Worm (Caenorhabditis elegans) whole organism, L4/young adult: ENCODE measurements around the gene nhr-68.

ENCODE experiments used
- dao-5 ChIP-seq: sonication (generic microtip); optimal IDR thresholded peaks from 2 replicates; lab custom pipeline; 2016; ENCODE audit warnings: missing genotype, missing genetic modification characterization, moderate library complexity, missing compliant biosample characterization
- him-1 ChIP-seq: sonication (generic microtip); optimal IDR thresholded peaks from 2 replicates; lab custom pipeline; 2016; ENCODE audit warnings: missing genotype, missing genetic modification reagents, missing genetic modification characterization, missing compliant biosample characterization

DNA sequence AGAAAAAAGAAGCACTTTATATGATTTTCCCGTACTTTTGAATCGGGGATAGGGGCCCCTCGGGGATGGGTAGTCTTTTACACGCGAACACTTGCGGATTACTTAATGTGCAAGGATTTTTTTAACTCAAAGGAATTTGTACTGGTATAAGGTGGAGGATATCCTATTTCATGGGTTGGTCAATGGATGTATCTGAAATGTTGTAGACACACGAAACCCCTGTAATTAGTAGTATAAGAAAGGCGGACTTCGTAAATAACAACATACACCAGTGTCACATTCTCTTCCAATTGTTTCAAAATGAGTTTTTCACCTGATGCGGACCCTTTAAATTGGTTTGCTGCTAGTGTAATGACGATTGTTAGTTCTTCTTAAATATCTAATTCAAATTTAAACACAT lies 20.2 kb downstream of the nhr-68 start, which contains the start of gene srx-80:
- TF ChIP-seq him-1 (no peak), dao-5 (tag; lab: Kevin White, UChicago) (no peak)
